Worm (Caenorhabditis elegans) whole organism, L4/young adult: ENCODE data around the gene srh-266.

ENCODE experiments used
- dao-5 ChIP-seq: sonication (generic microtip); optimal IDR thresholded peaks from 2 replicates; lab custom pipeline; 2016; ENCODE audit warnings: missing genotype, missing genetic modification characterization, moderate library complexity, missing compliant biosample characterization
- him-1 ChIP-seq: sonication (generic microtip); optimal IDR thresholded peaks from 2 replicates; lab custom pipeline; 2016; ENCODE audit warnings: missing genotype, missing genetic modification reagents, missing genetic modification characterization, missing compliant biosample characterization

DNA sequence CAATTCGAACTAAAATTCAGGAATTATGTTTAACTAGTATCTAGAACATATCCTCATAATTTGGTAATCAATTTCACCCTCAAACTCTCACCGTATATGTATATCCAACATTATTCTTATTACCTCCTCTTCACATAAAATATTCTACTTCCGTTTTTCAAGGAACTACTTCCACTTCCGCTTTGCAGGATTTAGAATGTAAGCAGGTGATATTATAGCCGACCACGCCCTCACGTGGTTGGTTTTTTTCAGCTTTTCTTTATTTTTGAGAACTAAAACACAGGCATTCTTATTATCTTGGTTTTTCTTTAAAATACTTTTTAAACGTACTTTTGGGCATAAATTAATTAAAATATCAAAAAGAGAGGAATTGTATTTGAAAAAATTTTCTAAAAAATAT, 46.7 kb upstream of the srh-266 start:
- TF ChIP-seq dao-5 (tag; lab: Kevin White, UChicago) (no peak), him-1 (tag; lab: Kevin White, UChicago) (no peak)
